Worm (Caenorhabditis elegans): Measurements from ENCODE around the gene ZC487.2.
A peak's percentile ranks its signal among the peaks of the same experiment; 100 is the strongest.

The ZC487.2 gene

ce11 chrV:6709050-6709683 lies 13.1 kb downstream of the ZC487.2 start, which contains the start of gene dlst-1 (continued):
- TF ChIP-seq sox-4 (tag; optimal IDR thresholded peaks at IDR 0.05) = peak; percentile 20
- no peak for TF ChIP-seq nhr-76 (tag; optimal IDR thresholded peaks at IDR 0.05)
- TF ChIP-seq xbp-1 (tag; optimal IDR thresholded peaks at IDR 0.05) = peak; percentile 72
- TF ChIP-seq unc-130 (tag; optimal IDR thresholded peaks at IDR 0.05) = no peak
- peak; percentile 2 for TF ChIP-seq snpc-4 (tag; optimal IDR thresholded peaks at IDR 0.05)
- no peak for TF ChIP-seq efl-3 (GFP tag; optimal IDR thresholded peaks at IDR 0.05)
- peak in 1 of 2 experiments; percentile 12 for TF ChIP-seq ztf-11 (tag; optimal IDR thresholded peaks at IDR 0.05)
- TF ChIP-seq vab-15 (tag; optimal IDR thresholded peaks at IDR 0.05) = no peak
- TF ChIP-seq ceh-8 (GFP tag; optimal IDR thresholded peaks at IDR 0.05) = no peak
- TF ChIP-seq ces-1 (GFP tag; optimal IDR thresholded peaks at IDR 0.05) = no peak
- TF ChIP-seq nhr-90 (tag; optimal IDR thresholded peaks at IDR 0.05; ENCODE audit: poor library complexity) = peak; percentile 35
- no peak for TF ChIP-seq sup-37 (GFP tag; optimal IDR thresholded peaks at IDR 0.05)
- no peak for TF ChIP-seq lin-15B (tag; optimal IDR thresholded peaks at IDR 0.05)
- TF ChIP-seq ceh-82 (tag; optimal IDR thresholded peaks at IDR 0.05) = peak; percentile 30 to 48 (median 40)
- TF ChIP-seq isw-1 (GFP tag; IDR thresholded peaks at IDR 0.05) = 0 out of 2 replicates have a peak, but pooled peaks have one; percentile 2
- no peak for TF ChIP-seq hlh-17 (GFP tag; optimal IDR thresholded peaks at IDR 0.05; ENCODE audit: borderline replicate concordance)
- no peak for TF ChIP-seq pag-3 (tag; optimal IDR thresholded peaks at IDR 0.05; ENCODE audit: borderline replicate concordance, insufficient read depth)
- TF ChIP-seq ceh-90 (tag; optimal IDR thresholded peaks at IDR 0.05) = no peak
- no peak for TF ChIP-seq zag-1 (tag; optimal IDR thresholded peaks at IDR 0.05)
- TF ChIP-seq lin-13 (GFP tag; optimal IDR thresholded peaks at IDR 0.05) = no peak
- TF ChIP-seq aly-2 (tag; optimal IDR thresholded peaks at IDR 0.05) = peak; percentile 22
- no peak for TF ChIP-seq ceh-88 (GFP tag; IDR thresholded peaks at IDR 0.05)
- TF ChIP-seq elt-3 (tag; optimal IDR thresholded peaks at IDR 0.05) = peak in 1 of 6 experiments; percentile 32
- peak; percentile 65 for TF ChIP-seq swsn-7 (tag; optimal IDR thresholded peaks at IDR 0.05)
- peak; percentile 38 for TF ChIP-seq dsc-1 (tag; optimal IDR thresholded peaks at IDR 0.05)
- TF ChIP-seq nhr-71 (tag; optimal IDR thresholded peaks at IDR 0.05) = peak; percentile 66
- TF ChIP-seq Y116A8C.19 (tag; optimal IDR thresholded peaks at IDR 0.05; ENCODE audit: borderline replicate concordance) = no peak
- TF ChIP-seq F16B12.6 (tag; optimal IDR thresholded peaks at IDR 0.05) = no peak
- peak; percentile 54 for TF ChIP-seq lin-14 (GFP tag; optimal IDR thresholded peaks at IDR 0.05)
- TF ChIP-seq jun-1 (tag; optimal IDR thresholded peaks at IDR 0.05) = peak; percentile 1
- no peak for TF ChIP-seq nhr-77 (tag; optimal IDR thresholded peaks at IDR 0.05)
- no peak for TF ChIP-seq lin-39 (tag; optimal IDR thresholded peaks at IDR 0.05)
- TF ChIP-seq snu-23 (GFP tag; optimal IDR thresholded peaks at IDR 0.05) = peak; percentile 65
- peak; percentile 69 for TF ChIP-seq rnt-1 (tag; optimal IDR thresholded peaks at IDR 0.05)
- TF ChIP-seq unc-30 (tag; optimal IDR thresholded peaks at IDR 0.05) = no peak
- TF ChIP-seq fos-1 (tag; optimal IDR thresholded peaks at IDR 0.05) = no peak
- no peak for TF ChIP-seq pqm-1 (tag; optimal IDR thresholded peaks at IDR 0.05)
- peak; percentile 66 for TF ChIP-seq tbx-2 (tag; optimal IDR thresholded peaks at IDR 0.05)
- peak; percentile 41 to 46 for TF ChIP-seq lsy-2 (tag; optimal IDR thresholded peaks at IDR 0.05)
- no peak for TF ChIP-seq lir-3 (tag; optimal IDR thresholded peaks at IDR 0.05; ENCODE audit: poor library complexity)
- TF ChIP-seq mef-2 (tag; optimal IDR thresholded peaks at IDR 0.05) = no peak
- TF ChIP-seq mab-9 (GFP tag; IDR thresholded peaks at IDR 0.05) = no peak
- peak; percentile 45 for TF ChIP-seq nhr-19 (GFP tag; conservative IDR thresholded peaks at IDR 0.05)
- no peak for TF ChIP-seq nhr-12 (tag; optimal IDR thresholded peaks at IDR 0.05)
- no peak for TF ChIP-seq fkh-8 (tag; optimal IDR thresholded peaks at IDR 0.05)
- no peak for TF ChIP-seq zip-4 (GFP tag; optimal IDR thresholded peaks at IDR 0.05)
- no peak for TF ChIP-seq hlh-4 (tag; optimal IDR thresholded peaks at IDR 0.05)
- TF ChIP-seq grh-1 (GFP tag; IDR thresholded peaks at IDR 0.05) = peak; percentile 44
- no peak for TF ChIP-seq ceh-63 (GFP tag; optimal IDR thresholded peaks at IDR 0.05)
- TF ChIP-seq C04F5.9 (tag; optimal IDR thresholded peaks at IDR 0.05) = no peak
- TF ChIP-seq mep-1 (tag; optimal IDR thresholded peaks at IDR 0.05) = no peak
- no peak for TF ChIP-seq nhr-84 (tag; optimal IDR thresholded peaks at IDR 0.05)
